Worm (Caenorhabditis elegans) whole organism, L1 larva: ENCODE measurements around the gene ZK809.5.

Experiments
- C04F5.9 ChIP-seq: sonication (generic microtip); optimal IDR thresholded peaks from 2 replicates; lab custom pipeline; 2016; ENCODE audit warnings: missing genetic modification characterization, missing compliant biosample characterization
- C16A3.4 ChIP-seq: fragments of 150-350 bp; optimal IDR thresholded peaks from 2 replicates; lab custom pipeline; 2014; ENCODE audit warnings: missing biosample characterization, missing genetic modification characterization
- C34B4.2 ChIP-seq: sonication (generic microtip); optimal IDR thresholded peaks from 2 replicates; lab custom pipeline; 2017; ENCODE audit warnings: mild to moderate bottlenecking, missing genetic modification characterization, missing compliant biosample characterization
- F16B12.6 ChIP-seq: fragments of 150-350 bp; optimal IDR thresholded peaks from 2 replicates; lab custom pipeline; 2014; ENCODE audit warnings: missing biosample characterization, missing genetic modification characterization
- alr-1 ChIP-seq: fragments of 200-800 bp; sonication (Bioruptor generic); optimal IDR thresholded peaks from 2 replicates; lab custom pipeline; 2018; ENCODE audit warnings: borderline replicate concordance, mild to moderate bottlenecking, missing genetic modification characterization, missing compliant biosample characterization
- ama-1 ChIP-seq: fragments of 150-350 bp; optimal IDR thresholded peaks from 2 replicates; lab custom pipeline; 2014
- ceh-63 ChIP-seq: fragments of 200-800 bp; sonication (Bioruptor generic); optimal IDR thresholded peaks from 2 replicates; lab custom pipeline; 2018; ENCODE audit warnings: mild to moderate bottlenecking, missing genetic modification characterization, missing compliant biosample characterization
- ceh-8 ChIP-seq: fragments of 200-800 bp; sonication (Bioruptor generic); optimal IDR thresholded peaks from 2 replicates; lab custom pipeline; 2018; ENCODE audit warnings: mild to moderate bottlenecking, missing genetic modification characterization, moderate library complexity, missing compliant biosample characterization
- ceh-82 ChIP-seq, 3 experiments: fragments of 150-350 bp in 1 of 3; sonication (generic microtip) in 2 of 3; optimal IDR thresholded peaks; 2 replicates each; lab custom pipeline; 2014 to 2017; ENCODE audit warnings: missing biosample characterization in 3 of 3, missing genetic modification characterization in 3 of 3
- ceh-88 ChIP-seq: fragments of 200-800 bp; sonication (Bioruptor generic); IDR thresholded peaks from 2 replicates; pipeline ENCODE4 v1.3.6; 2022; ENCODE audit warnings: missing genetic modification characterization, missing compliant biosample characterization
- ceh-90 ChIP-seq: sonication (generic microtip); optimal IDR thresholded peaks from 2 replicates; lab custom pipeline; 2016; ENCODE audit warnings: missing genetic modification characterization, missing compliant biosample characterization
- ces-1 ChIP-seq: fragments of 150-350 bp; optimal IDR thresholded peaks from 2 replicates; lab custom pipeline; 2014; ENCODE audit warnings: missing biosample characterization, missing genetic modification reagents, missing genetic modification characterization
- dpl-1 ChIP-seq, 3 experiments: fragments of 150-350 bp in 2 of 3; sonication (generic microtip) in 1 of 3; optimal IDR thresholded peaks; 2 replicates each; lab custom pipeline; 2014 to 2017; ENCODE audit warnings: missing biosample characterization in 3 of 3, missing genetic modification characterization in 3 of 3, missing genetic modification reagents in 3 of 3
- dsc-1 ChIP-seq: sonication (generic microtip); optimal IDR thresholded peaks from 2 replicates; lab custom pipeline; 2016; ENCODE audit warnings: mild to moderate bottlenecking, missing genetic modification characterization, missing compliant biosample characterization
- efl-1 ChIP-seq, 4 experiments: fragments of 150-350 bp; optimal IDR thresholded peaks in 3 of 4; peaks in 1 of 4; 1 replicate in 1 of 4; 2 replicates in 3 of 4; lab custom pipeline; 2014; ENCODE audit warnings: missing biosample characterization in 2 of 4, missing genetic modification characterization in 2 of 4, missing genetic modification reagents in 2 of 4
- efl-3 ChIP-seq: fragments of 200-800 bp; sonication (Bioruptor generic); optimal IDR thresholded peaks from 2 replicates; lab custom pipeline; 2018; ENCODE audit warnings: mild to moderate bottlenecking, missing genetic modification characterization, missing compliant biosample characterization
- elt-2 ChIP-seq: sonication (generic microtip); optimal IDR thresholded peaks from 2 replicates; lab custom pipeline; 2016; ENCODE audit warnings: missing genetic modification characterization, mild to moderate bottlenecking, inconsistent platforms, missing compliant biosample characterization, missing genetic modification reagents
- elt-3 ChIP-seq, 6 experiments: fragments of 150-350 bp in 1 of 6; sonication (generic microtip); optimal IDR thresholded peaks; 2 replicates each; lab custom pipeline; 2017 to 2018; ENCODE audit warnings: missing biosample characterization in 6 of 6, missing genetic modification characterization in 6 of 6, inconsistent platforms in 1 of 6
- fkh-8 ChIP-seq: sonication (generic microtip); optimal IDR thresholded peaks from 2 replicates; lab custom pipeline; 2016; ENCODE audit warnings: mild to moderate bottlenecking, missing genetic modification characterization, missing compliant biosample characterization
- grh-1 ChIP-seq: fragments of 200-800 bp; sonication (Bioruptor generic); IDR thresholded peaks from 2 replicates; pipeline ENCODE4 v1.3.6; 2022; ENCODE audit warnings: missing genetic modification reagents, missing genetic modification characterization, missing compliant biosample characterization
- hlh-17 ChIP-seq: fragments of 200-800 bp; sonication (Bioruptor generic); optimal IDR thresholded peaks from 2 replicates; lab custom pipeline; 2018; ENCODE audit warnings: missing genetic modification characterization, mild to moderate bottlenecking, missing compliant biosample characterization, moderate library complexity, borderline replicate concordance
- hpl-2 ChIP-seq: fragments of 150-350 bp; optimal IDR thresholded peaks from 2 replicates; lab custom pipeline; 2014; ENCODE audit warnings: missing biosample characterization, missing genetic modification reagents, missing genetic modification characterization
- isw-1 ChIP-seq: fragments of 200-800 bp; sonication (Bioruptor generic); IDR thresholded peaks from 2 replicates; pipeline ENCODE4 v1.3.6; 2022; ENCODE audit warnings: missing genetic modification characterization, missing compliant biosample characterization
- lin-14 ChIP-seq: fragments of 200-800 bp; sonication (Bioruptor generic); optimal IDR thresholded peaks from 2 replicates; lab custom pipeline; 2018; ENCODE audit warnings: mild to moderate bottlenecking, missing genetic modification characterization, moderate library complexity, missing compliant biosample characterization
- lin-35 ChIP-seq, 2 experiments: fragments of 150-350 bp; optimal IDR thresholded peaks; 2 replicates each; lab custom pipeline; 2014; ENCODE audit warnings: missing biosample characterization in 2 of 2, missing genetic modification characterization in 2 of 2, missing genetic modification reagents in 2 of 2
- lin-39 ChIP-seq: fragments of 150-350 bp; optimal IDR thresholded peaks from 2 replicates; lab custom pipeline; 2014; ENCODE audit warnings: missing biosample characterization, missing genetic modification reagents, missing genetic modification characterization
- lir-3 ChIP-seq: sonication (generic microtip); optimal IDR thresholded peaks from 2 replicates; lab custom pipeline; 2016; ENCODE audit warnings: mild to moderate bottlenecking, missing genetic modification characterization, moderate library complexity, missing compliant biosample characterization; ENCODE audit not compliant: poor library complexity
- mab-9 ChIP-seq: fragments of 200-800 bp; sonication (Bioruptor generic); IDR thresholded peaks from 2 replicates; pipeline ENCODE4 v1.3.6; 2022; ENCODE audit warnings: missing genetic modification reagents, missing genetic modification characterization, missing compliant biosample characterization
- mdl-1 ChIP-seq, 2 experiments: fragments of 150-350 bp; optimal IDR thresholded peaks; 2 replicates each; lab custom pipeline; 2014 to 2017; ENCODE audit warnings: missing biosample characterization in 2 of 2, missing genetic modification characterization in 2 of 2, inconsistent platforms in 1 of 2
- mef-2 ChIP-seq: fragments of 150-350 bp; optimal IDR thresholded peaks from 2 replicates; lab custom pipeline; 2014; ENCODE audit warnings: missing biosample characterization, missing genetic modification characterization
- mep-1 ChIP-seq: fragments of 150-350 bp; optimal IDR thresholded peaks from 2 replicates; lab custom pipeline; 2014; ENCODE audit warnings: missing biosample characterization, missing genetic modification characterization
- nhr-19 ChIP-seq: fragments of 200-800 bp; sonication (Bioruptor generic); conservative IDR thresholded peaks from 2 replicates; pipeline ENCODE4 v1.3.6; 2022; ENCODE audit warnings: missing genetic modification characterization, missing compliant biosample characterization
- nhr-20 ChIP-seq: sonication (generic microtip); optimal IDR thresholded peaks from 2 replicates; lab custom pipeline; 2016; ENCODE audit warnings: mild to moderate bottlenecking, missing genetic modification characterization, missing compliant biosample characterization
- nhr-77 ChIP-seq: fragments of 150-350 bp; optimal IDR thresholded peaks from 2 replicates; lab custom pipeline; 2014; ENCODE audit warnings: missing biosample characterization, missing genetic modification characterization
- nhr-85 ChIP-seq: sonication (generic microtip); peaks from one replicate; lab custom pipeline; 2016; ENCODE audit warnings: missing genetic modification characterization, inconsistent platforms, missing compliant biosample characterization
- pag-3 ChIP-seq: sonication (generic microtip); optimal IDR thresholded peaks from 2 replicates; lab custom pipeline; 2017; ENCODE audit warnings: missing genetic modification characterization, mild to moderate bottlenecking, missing compliant biosample characterization, antibody characterized with exemption, borderline replicate concordance; ENCODE audit not compliant: insufficient read depth
- pax-3 ChIP-seq: fragments of 200-800 bp; sonication (Bioruptor generic); optimal IDR thresholded peaks from 2 replicates; lab custom pipeline; 2018; ENCODE audit warnings: mild to moderate bottlenecking, missing genetic modification characterization, moderate library complexity, missing compliant biosample characterization
- skn-1 ChIP-seq: fragments of 150-350 bp; optimal IDR thresholded peaks from 2 replicates; lab custom pipeline; 2014; ENCODE audit warnings: missing biosample characterization, missing genetic modification characterization
- sptf-1 ChIP-seq: fragments of 150-350 bp; optimal IDR thresholded peaks from 2 replicates; lab custom pipeline; 2014; ENCODE audit warnings: missing biosample characterization, missing genetic modification characterization
- tbx-2 ChIP-seq: sonication (generic microtip); optimal IDR thresholded peaks from 2 replicates; lab custom pipeline; 2016; ENCODE audit warnings: missing genetic modification characterization, missing compliant biosample characterization
- tlp-1 ChIP-seq: fragments of 150-350 bp; optimal IDR thresholded peaks from 2 replicates; lab custom pipeline; 2014; ENCODE audit warnings: missing biosample characterization, missing genetic modification characterization
- unc-130 ChIP-seq: fragments of 150-350 bp; optimal IDR thresholded peaks from 2 replicates; lab custom pipeline; 2017; ENCODE audit warnings: missing biosample characterization, missing genetic modification characterization, inconsistent platforms
- unc-30 ChIP-seq: sonication (generic microtip); optimal IDR thresholded peaks from 2 replicates; lab custom pipeline; 2017; ENCODE audit warnings: missing biosample characterization, missing genetic modification characterization
- unc-62 ChIP-seq: fragments of 150-350 bp; optimal IDR thresholded peaks from 2 replicates; lab custom pipeline; 2014; ENCODE audit warnings: missing biosample characterization, missing genetic modification reagents, missing genetic modification characterization
- unc-86 ChIP-seq: sonication (generic microtip); optimal IDR thresholded peaks from 2 replicates; lab custom pipeline; 2016; ENCODE audit warnings: missing genetic modification characterization, missing compliant biosample characterization
- vab-15 ChIP-seq: sonication (generic microtip); optimal IDR thresholded peaks from 2 replicates; lab custom pipeline; 2017; ENCODE audit warnings: missing genotype, mild to moderate bottlenecking, missing genetic modification characterization, missing compliant biosample characterization
- xbp-1 ChIP-seq: sonication (generic microtip); optimal IDR thresholded peaks from 2 replicates; lab custom pipeline; 2016; ENCODE audit warnings: missing genetic modification characterization, missing compliant biosample characterization
- zip-4 ChIP-seq: fragments of 200-800 bp; sonication (Bioruptor generic); optimal IDR thresholded peaks from 2 replicates; lab custom pipeline; 2018; ENCODE audit warnings: mild to moderate bottlenecking, missing genetic modification characterization, moderate library complexity, missing compliant biosample characterization
- ztf-11 ChIP-seq, 2 experiments: sonication (generic microtip); optimal IDR thresholded peaks; 2 replicates each; lab custom pipeline; 2016 to 2017; ENCODE audit warnings: missing genetic modification characterization in 2 of 2, missing biosample characterization in 1 of 2, missing compliant biosample characterization in 1 of 2

The ZK809.5 gene

ce11 chrIV:11635437-11636408 is 20.8 kb upstream of the ZK809.5 start, which contains the start of gene mars-1:
Gene mars-1, minus strand, starts transcription at chrIV:11635487.
- TF ChIP-seq ceh-63 (GFP tag; lab: Kevin White, UChicago): peak; percentile 55
- no peak for TF ChIP-seq lin-39 (tag; lab: Kevin White, UChicago)
- TF ChIP-seq fkh-8 (tag; lab: Kevin White, UChicago): peak; percentile 86
- peak; percentile 34 for TF ChIP-seq skn-1 (tag; lab: Kevin White, UChicago)
- no peak for TF ChIP-seq zip-4
- TF ChIP-seq ces-1 (GFP tag; lab: Kevin White, UChicago): no peak
- peak; percentile 77 for TF ChIP-seq xbp-1 (tag; lab: Kevin White, UChicago)
- peak; percentile 74 for TF ChIP-seq nhr-77
- peak; percentile 66 to 84 for TF ChIP-seq lin-35 (GFP tag; optimal IDR thresholded peaks at IDR 0.05; lab: Kevin White, UChicago)
- TF ChIP-seq tbx-2 (tag; lab: Kevin White, UChicago): peak; percentile 73
- peak; percentile 56 for TF ChIP-seq unc-86 (tag; lab: Kevin White, UChicago)
- peak; percentile 45 for TF ChIP-seq ceh-90 (tag; lab: Kevin White, UChicago)
- peak; percentile 68 for TF ChIP-seq hpl-2
- TF ChIP-seq C16A3.4 (tag; lab: Kevin White, UChicago): peak; percentile 89
- TF ChIP-seq unc-62 (GFP tag; lab: Kevin White, UChicago): no peak
- peak; percentile 86 for TF ChIP-seq nhr-20 (tag; lab: Kevin White, UChicago)
- TF ChIP-seq lir-3: peak; percentile 76
- TF ChIP-seq vab-15 (tag; lab: Kevin White, UChicago): peak; percentile 80
- no peak for TF ChIP-seq ama-1 (lab: Kevin White, UChicago)
- no peak for TF ChIP-seq pag-3
- TF ChIP-seq elt-3 (tag; optimal IDR thresholded peaks at IDR 0.05; lab: Kevin White, UChicago): peak in 1 of 6 experiments; percentile 14
- peak; percentile 12 to 53 (median 49) for TF ChIP-seq ceh-82 (tag; optimal IDR thresholded peaks at IDR 0.05; lab: Kevin White, UChicago)
- TF ChIP-seq mdl-1 (tag; optimal IDR thresholded peaks at IDR 0.05; lab: Kevin White, UChicago): no peak
- TF ChIP-seq ceh-88 (GFP tag; lab: Robert Waterston, UW): peak; percentile 60; the same call in 1 of the 2 replicates
- peak; percentile 62 for TF ChIP-seq C04F5.9
- TF ChIP-seq nhr-19 (GFP tag; lab: Robert Waterston, UW): peak; percentile 51
- peak; percentile 53 to 63 (median 61) for TF ChIP-seq dpl-1 (GFP tag; optimal IDR thresholded peaks at IDR 0.05; lab: Kevin White, UChicago)
- TF ChIP-seq pax-3 (tag; lab: Kevin White, UChicago): peak; percentile 81
- TF ChIP-seq mef-2: no peak
- peak in 1 of 2 experiments; percentile 60 for TF ChIP-seq ztf-11 (tag; optimal IDR thresholded peaks at IDR 0.05; lab: Kevin White, UChicago)
- peak; percentile 19 for TF ChIP-seq F16B12.6
- no peak for TF ChIP-seq C34B4.2 (tag; lab: Kevin White, UChicago)
- peak; percentile 84 for TF ChIP-seq mep-1
- TF ChIP-seq tlp-1 (tag; lab: Kevin White, UChicago): no peak
- no peak; the same call in 1 of the 2 replicates for TF ChIP-seq grh-1 (GFP tag; lab: Robert Waterston, UW)
- no peak for TF ChIP-seq alr-1
- peak; percentile 80 for TF ChIP-seq isw-1 (GFP tag; lab: Robert Waterston, UW)
- TF ChIP-seq ceh-8: no peak
- TF ChIP-seq mab-9: no peak
- TF ChIP-seq sptf-1 (tag; lab: Kevin White, UChicago): no peak
- peak; percentile 37 for TF ChIP-seq unc-130
- peak; percentile 70 to 72 for TF ChIP-seq efl-1 (optimal IDR thresholded peaks at IDR 0.05; lab: Kevin White, UChicago)
- TF ChIP-seq efl-1 (GFP tag; optimal IDR thresholded peaks at IDR 0.05 in 1 of 2; lab: Kevin White, UChicago): peak; percentile 58 to 89
- peak; percentile 84 for TF ChIP-seq lin-14 (GFP tag; lab: Kevin White, UChicago)
- peak; percentile 52 for TF ChIP-seq dsc-1 (tag; lab: Kevin White, UChicago)
- TF ChIP-seq unc-30 (tag; lab: Kevin White, UChicago): no peak
- TF ChIP-seq nhr-85: peak; percentile 81
- no peak for TF ChIP-seq hlh-17
- TF ChIP-seq efl-3 (GFP tag; lab: Kevin White, UChicago): no peak
- TF ChIP-seq elt-2 (tag; lab: Kevin White, UChicago): peak; percentile 16
